Worm (Caenorhabditis elegans) whole organism, L4 larva: Measurements from ENCODE around the gene K01A6.6.

Experiments
- D1046.2 ChIP-seq: fragments of 200-800 bp; sonication (Bioruptor generic); IDR thresholded peaks from 2 replicates; pipeline ENCODE4 v1.3.6; 2022; ENCODE audit warnings: missing genetic modification characterization, missing compliant biosample characterization
- F37D6.2 ChIP-seq: sonication (generic microtip); optimal IDR thresholded peaks from 2 replicates; lab custom pipeline; 2016; ENCODE audit warnings: mild to moderate bottlenecking, missing genetic modification characterization, missing compliant biosample characterization
- F44E2.7 ChIP-seq: fragments of 200-800 bp; sonication (Bioruptor generic); IDR thresholded peaks from 2 replicates; pipeline ENCODE4 v2.1.2; 2022; ENCODE audit warnings: missing genetic modification characterization, missing compliant biosample characterization
- T20F7.1 ChIP-seq: fragments of 200-800 bp; sonication (Bioruptor generic); optimal IDR thresholded peaks from 2 replicates; lab custom pipeline; 2018; ENCODE audit warnings: mild to moderate bottlenecking, missing genetic modification characterization, missing compliant biosample characterization
- Y48G9A.11 ChIP-seq: fragments of 200-800 bp; sonication (Bioruptor generic); IDR thresholded peaks from 2 replicates; pipeline ENCODE4 v1.3.6; 2022; ENCODE audit warnings: missing genetic modification reagents, missing genetic modification characterization, missing compliant biosample characterization
- Y5F2A.4 ChIP-seq: fragments of 200-800 bp; sonication (Bioruptor generic); optimal IDR thresholded peaks from 2 replicates; lab custom pipeline; 2018; ENCODE audit warnings: mild to moderate bottlenecking, missing genetic modification characterization, missing compliant biosample characterization
- Y75B8A.6 ChIP-seq: fragments of 200-800 bp; sonication (Bioruptor generic); IDR thresholded peaks from 2 replicates; pipeline ENCODE4 v1.3.6; 2022; ENCODE audit warnings: missing genetic modification reagents, missing genetic modification characterization, missing compliant biosample characterization
- ZK337.2 ChIP-seq: fragments of 200-800 bp; sonication (Bioruptor generic); IDR thresholded peaks from 2 replicates; pipeline ENCODE4 v1.3.6; 2022; ENCODE audit warnings: missing genetic modification reagents, missing genetic modification characterization, missing compliant biosample characterization
- aha-1 ChIP-seq: fragments of 150-350 bp; peaks from one replicate; lab custom pipeline; 2014; ENCODE audit warnings: missing biosample characterization, missing genetic modification characterization
- attf-4 ChIP-seq: sonication (generic microtip); optimal IDR thresholded peaks from 3 replicates; lab custom pipeline; 2017; ENCODE audit warnings: missing biosample characterization, missing genetic modification characterization
- ceh-82 ChIP-seq: sonication (generic microtip); optimal IDR thresholded peaks from 2 replicates; lab custom pipeline; 2017; ENCODE audit warnings: missing biosample characterization, missing genetic modification characterization
- ces-1 ChIP-seq: fragments of 150-350 bp; sonication (generic microtip); optimal IDR thresholded peaks from 4 replicates; lab custom pipeline; 2014; ENCODE audit warnings: missing biosample characterization, missing genetic modification reagents, missing genetic modification characterization
- cey-2 ChIP-seq: sonication (generic microtip); optimal IDR thresholded peaks from 3 replicates; lab custom pipeline; 2017; ENCODE audit warnings: missing genetic modification characterization, mild to moderate bottlenecking, missing compliant biosample characterization, antibody characterized with exemption, borderline replicate concordance; ENCODE audit not compliant: insufficient read depth
- daf-19 ChIP-seq: fragments of 200-800 bp; sonication (Bioruptor generic); conservative IDR thresholded peaks from 2 replicates; pipeline ENCODE4 v1.3.6; 2022; ENCODE audit warnings: missing genetic modification characterization, missing compliant biosample characterization
- dmd-6 ChIP-seq: fragments of 200-800 bp; sonication (Bioruptor generic); IDR thresholded peaks from 2 replicates; pipeline ENCODE4 v1.3.6; 2022; ENCODE audit warnings: missing genetic modification reagents, missing genetic modification characterization, missing compliant biosample characterization
- dmd-9 ChIP-seq: fragments of 200-800 bp; sonication (Bioruptor generic); IDR thresholded peaks from 2 replicates; pipeline ENCODE4 v1.3.6; 2022; ENCODE audit warnings: missing genetic modification reagents, missing genetic modification characterization, missing compliant biosample characterization
- fos-1 ChIP-seq: fragments of 150-350 bp; optimal IDR thresholded peaks from 2 replicates; lab custom pipeline; 2014; ENCODE audit warnings: missing biosample characterization, missing genetic modification characterization
- gei-8 ChIP-seq: fragments of 200-800 bp; sonication (Bioruptor generic); optimal IDR thresholded peaks from 2 replicates; lab custom pipeline; 2018; ENCODE audit warnings: mild to moderate bottlenecking, missing genetic modification characterization, missing compliant biosample characterization
- hmg-1.1 ChIP-seq: fragments of 200-800 bp; sonication (Bioruptor generic); IDR thresholded peaks from 2 replicates; pipeline ENCODE4 v1.3.6; 2022; ENCODE audit warnings: missing genetic modification reagents, missing genetic modification characterization, missing compliant biosample characterization
- lin-1 ChIP-seq: fragments of 200-800 bp; sonication (Bioruptor generic); IDR thresholded peaks from 2 replicates; pipeline ENCODE4 v1.3.6; 2022; ENCODE audit warnings: missing genetic modification reagents, missing genetic modification characterization, missing compliant biosample characterization
- lin-15B ChIP-seq: fragments of 150-350 bp; sonication (generic microtip); optimal IDR thresholded peaks from 3 replicates; lab custom pipeline; 2014; ENCODE audit warnings: missing biosample characterization, missing genetic modification characterization
- lin-39 ChIP-seq: fragments of 150-350 bp; optimal IDR thresholded peaks from 2 replicates; lab custom pipeline; 2014; ENCODE audit warnings: missing biosample characterization, missing genetic modification reagents, missing genetic modification characterization
- madf-5 ChIP-seq, 2 experiments: fragments of 200-800 bp; sonication (Bioruptor generic); IDR thresholded peaks; 2 replicates each; pipeline ENCODE4 v1.3.6; 2022; ENCODE audit warnings: missing compliant biosample characterization in 2 of 2, missing genetic modification characterization in 2 of 2
- mdl-1 ChIP-seq, 2 experiments: fragments of 150-350 bp in 1 of 2; sonication (generic microtip) in 1 of 2; optimal IDR thresholded peaks; 2 replicates each; lab custom pipeline; 2014 to 2017; ENCODE audit warnings: missing biosample characterization in 2 of 2, missing genetic modification characterization in 2 of 2
- nhr-102 ChIP-seq: sonication (generic microtip); optimal IDR thresholded peaks from 2 replicates; lab custom pipeline; 2016; ENCODE audit warnings: mild to moderate bottlenecking, missing genetic modification characterization, moderate library complexity, missing compliant biosample characterization
- nhr-41 ChIP-seq: fragments of 200-800 bp; sonication (Bioruptor generic); IDR thresholded peaks from 2 replicates; pipeline ENCODE4 v1.3.6; 2022; ENCODE audit warnings: missing genetic modification reagents, missing genetic modification characterization, missing compliant biosample characterization
- nhr-48 ChIP-seq: sonication (generic microtip); optimal IDR thresholded peaks from 2 replicates; lab custom pipeline; 2016; ENCODE audit warnings: mild to moderate bottlenecking, missing genetic modification characterization, missing compliant biosample characterization
- nhr-76 ChIP-seq: fragments of 150-350 bp; optimal IDR thresholded peaks from 2 replicates; lab custom pipeline; 2014; ENCODE audit warnings: missing biosample characterization, missing genetic modification characterization
- nhr-77 ChIP-seq: fragments of 150-350 bp; optimal IDR thresholded peaks from 2 replicates; lab custom pipeline; 2014; ENCODE audit warnings: missing biosample characterization, missing genetic modification characterization
- sdz-12 ChIP-seq: fragments of 200-800 bp; sonication (Bioruptor generic); optimal IDR thresholded peaks from 2 replicates; lab custom pipeline; 2018; ENCODE audit warnings: mild to moderate bottlenecking, missing genetic modification characterization, missing compliant biosample characterization
- set-16 ChIP-seq: fragments of 200-800 bp; sonication (Bioruptor generic); IDR thresholded peaks from 2 replicates; pipeline ENCODE4 v1.3.6; 2022; ENCODE audit warnings: missing genetic modification reagents, missing genetic modification characterization, missing compliant biosample characterization
- snpc-4 ChIP-seq: fragments of 150-350 bp; optimal IDR thresholded peaks from 2 replicates; lab custom pipeline; 2014; ENCODE audit warnings: missing biosample characterization, missing genetic modification characterization
- tra-1 ChIP-seq: fragments of 200-800 bp; sonication (Bioruptor generic); IDR thresholded peaks from 2 replicates; pipeline ENCODE4 v1.3.6; 2022; ENCODE audit warnings: missing genetic modification reagents, missing genetic modification characterization, missing compliant biosample characterization
- unc-39 ChIP-seq: sonication (generic microtip); optimal IDR thresholded peaks from 2 replicates; lab custom pipeline; 2017; ENCODE audit warnings: missing biosample characterization, missing genetic modification characterization
- unc-62 ChIP-seq, 3 experiments: fragments of 150-350 bp in 1 of 3; sonication (generic microtip); optimal IDR thresholded peaks in 2 of 3; peaks in 1 of 3; 1 replicate in 1 of 3; 2 replicates in 2 of 3; lab custom pipeline; 2014 to 2017; ENCODE audit warnings: missing biosample characterization in 3 of 3, missing genetic modification characterization in 3 of 3, missing genetic modification reagents in 3 of 3, missing genotype in 1 of 3
- zfp-2 ChIP-seq: sonication (generic microtip); optimal IDR thresholded peaks from 2 replicates; lab custom pipeline; 2016; ENCODE audit warnings: mild to moderate bottlenecking, missing genetic modification characterization, missing compliant biosample characterization
- zfp-3 ChIP-seq: fragments of 200-800 bp; sonication (Bioruptor generic); conservative IDR thresholded peaks from 2 replicates; pipeline ENCODE4 v1.3.6; 2022; ENCODE audit warnings: missing genetic modification reagents, missing genetic modification characterization, missing compliant biosample characterization
- zip-2 ChIP-seq: fragments of 150-350 bp; optimal IDR thresholded peaks from 2 replicates; lab custom pipeline; 2014; ENCODE audit warnings: missing biosample characterization, missing genetic modification characterization

The K01A6.6 gene

DNA sequence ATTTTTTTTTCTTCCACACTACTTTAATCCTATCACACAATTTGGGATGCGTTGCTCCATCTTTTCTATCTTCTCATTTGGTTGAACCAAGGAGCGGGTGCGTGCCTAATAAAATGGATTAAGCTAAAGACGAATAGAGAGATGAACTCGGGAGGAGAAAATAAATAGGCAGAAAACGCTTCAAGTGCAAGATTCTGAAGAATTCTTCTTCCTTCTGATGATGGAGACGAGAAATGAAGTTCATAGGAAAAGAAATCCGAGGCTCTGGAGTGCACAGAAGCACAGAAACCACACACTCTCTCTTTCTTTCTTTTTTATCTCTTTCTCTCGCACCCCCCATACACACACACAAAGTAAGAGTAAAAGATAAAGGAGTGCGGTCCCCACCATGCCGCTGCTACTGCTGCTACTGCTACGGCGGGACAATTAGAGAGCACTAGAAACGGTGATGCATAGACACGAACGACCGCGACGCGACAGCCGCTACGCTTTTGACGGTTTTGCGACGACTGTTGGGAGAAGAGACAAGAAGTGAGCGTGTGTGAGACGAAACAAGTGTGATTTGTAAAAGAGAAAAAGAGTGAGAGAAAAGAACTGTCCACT, 43.0 kb upstream of the K01A6.6 start (continued):
- TF ChIP-seq dmd-9 (no peak), zfp-2 (no peak), ces-1 (GFP tag; lab: Kevin White, UChicago) (peak; percentile 72), madf-5 (GFP tag; IDR thresholded peaks at IDR 0.05; lab: Robert Waterston, UW) (no peak), nhr-48 (tag; lab: Kevin White, UChicago) (peak; percentile 57), mdl-1 (tag; optimal IDR thresholded peaks at IDR 0.05; lab: Kevin White, UChicago) (peak; percentile 41 to 85), ZK337.2 (GFP tag; lab: Robert Waterston, UW) (no peak), set-16 (peak; percentile 65), Y75B8A.6 (GFP tag; lab: Robert Waterston, UW) (no peak), cey-2 (tag; lab: Kevin White, UChicago) (peak; percentile 39), zfp-3 (GFP tag; lab: Robert Waterston, UW) (no peak), snpc-4 (tag; lab: Kevin White, UChicago) (no peak), zip-2 (no peak), T20F7.1 (GFP tag; lab: Kevin White, UChicago) (peak; percentile 62), dmd-6 (GFP tag; lab: Robert Waterston, UW) (peak; percentile 86), lin-1 (GFP tag; lab: Robert Waterston, UW) (no peak), nhr-102 (tag; lab: Kevin White, UChicago) (peak; percentile 61), D1046.2 (no peak), attf-4 (tag; lab: Kevin White, UChicago) (no peak), unc-62 (GFP tag; optimal IDR thresholded peaks at IDR 0.05 in 1 of 2; lab: Kevin White, UChicago) (peak; percentile 48 to 99), unc-62 (tag; optimal IDR thresholded peaks at IDR 0.05; lab: Kevin White, UChicago) (no peak), tra-1 (peak; percentile 62; the same call in 1 of the 2 replicates), nhr-76 (tag; lab: Kevin White, UChicago) (no peak), gei-8 (GFP tag; lab: Kevin White, UChicago) (no peak), aha-1 (tag; lab: Kevin White, UChicago) (peak; percentile 95), lin-39 (tag; lab: Kevin White, UChicago) (no peak), lin-15B (tag; lab: Kevin White, UChicago) (no peak), Y5F2A.4 (no peak), nhr-77 (tag; lab: Kevin White, UChicago) (peak; percentile 90), F44E2.7 (GFP tag; lab: Robert Waterston, UW) (no peak), Y48G9A.11 (GFP tag; lab: Robert Waterston, UW) (no peak), ceh-82 (tag; lab: Kevin White, UChicago) (no peak)
- TF ChIP-seq, all 104 proteins: peak for 43

ce11 chrIV:11693493-11693892, 41.6 kb upstream of the K01A6.6 start, which contains the start of gene ZK792.12:
Gene ZK792.12, plus strand, starts transcription at chrIV:11693793.
- TF ChIP-seq nhr-41 (GFP tag; lab: Robert Waterston, UW) (no peak), F37D6.2 (tag; lab: Kevin White, UChicago) (no peak), mdl-1 (tag; optimal IDR thresholded peaks at IDR 0.05; lab: Kevin White, UChicago) (no peak), daf-19 (GFP tag; lab: Robert Waterston, UW) (no peak), sdz-12 (GFP tag; lab: Kevin White, UChicago) (no peak), fos-1 (tag; lab: Kevin White, UChicago) (no peak), F44E2.7 (GFP tag; lab: Robert Waterston, UW) (no peak)

ce11 chrIV:11694143-11694542, 41.0 kb upstream of the K01A6.6 start, which contains the start of gene ZK792.7:
Gene ZK792.7, plus strand, starts transcription at chrIV:11694443.
- TF ChIP-seq tra-1 (no peak), unc-39 (tag; lab: Kevin White, UChicago) (no peak), hmg-1.1 (GFP tag; lab: Robert Waterston, UW) (no peak)
- TF ChIP-seq, all 104 proteins: peak for 0
